Worm (Caenorhabditis elegans): ENCODE measurements around the gene T28D9.4.

DNA sequence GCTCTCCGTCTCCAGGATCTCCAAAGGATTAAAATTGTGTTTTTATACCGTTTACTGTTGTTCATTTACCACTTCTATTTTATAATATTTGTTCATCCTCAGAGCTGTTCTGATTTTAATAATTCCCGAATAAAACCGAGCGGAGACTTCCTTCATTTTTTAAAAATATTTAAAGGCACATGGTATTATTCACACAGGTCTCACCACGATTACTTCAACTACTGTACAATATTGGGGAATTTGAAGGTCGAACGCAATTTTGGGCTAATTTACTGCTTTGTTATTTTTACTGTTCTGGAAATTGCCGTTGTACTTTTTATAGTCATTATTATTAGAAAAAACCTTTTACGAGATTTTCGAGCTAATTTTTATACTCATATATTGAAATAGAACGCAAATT lies 14.4 kb downstream of the T28D9.4 start:
- TF ChIP-seq flt-1 (GFP tag; IDR thresholded peaks at IDR 0.05), result no peak
- TF ChIP-seq hnd-1 (tag; optimal IDR thresholded peaks at IDR 0.05), result no peak
- TF ChIP-seq ama-1 (optimal IDR thresholded peaks at IDR 0.05), result no peak
- TF ChIP-seq scrt-1 (GFP tag; IDR thresholded peaks at IDR 0.05), result no peak
- no peak for TF ChIP-seq ets-7 (tag; optimal IDR thresholded peaks at IDR 0.05)
- TF ChIP-seq tbx-11 (GFP tag; IDR thresholded peaks at IDR 0.05), result no peak
- TF ChIP-seq B0310.2 (tag; optimal IDR thresholded peaks at IDR 0.05), result no peak

Data from whole organism, early embryonic.